Fruit fly (Drosophila melanogaster): ENCODE results near the gene CG17065.

Gene CG17065

dm6 chrX:20235794-20236513, 21.0 kb downstream of the CG17065 start, which contains the start of gene sw (continued):
- TF ChIP-seq maf-S (GFP tag; optimal IDR thresholded peaks at IDR 0.05) (no peak), Med (GFP tag) (peak; percentile 96), CG30020 (tag; optimal IDR thresholded peaks at IDR 0.05) (peak; percentile 72), CG17186 (GFP tag; optimal IDR thresholded peaks at IDR 0.05) (peak; percentile 99), CG11093 (GFP tag; IDR thresholded peaks at IDR 0.05) (peak; percentile 69; the same call in 2 of the 3 replicates), CG7987 (GFP tag; optimal IDR thresholded peaks at IDR 0.05) (no peak), CG2129 (GFP tag; IDR thresholded peaks at IDR 0.05; ENCODE audit: partially characterized antibody) (peak; percentile 75), CG1602 (GFP tag; optimal IDR thresholded peaks at IDR 0.05) (peak; percentile 25), oc (tag; optimal IDR thresholded peaks at IDR 0.05) (no peak), ac (GFP tag; optimal IDR thresholded peaks at IDR 0.05) (no peak), CG14860 (GFP tag; IDR thresholded peaks at IDR 0.05; ENCODE audit: partially characterized antibody) (peak; percentile 90), Hr51 (GFP tag; optimal IDR thresholded peaks at IDR 0.05) (peak; percentile 73 to 80), ftz-f1 (GFP tag; optimal IDR thresholded peaks at IDR 0.05) (no peak), ro (GFP tag; IDR thresholded peaks at IDR 0.05) (no peak), ATbp (GFP tag; optimal IDR thresholded peaks at IDR 0.05) (no peak), Nf-YB (GFP tag; optimal IDR thresholded peaks at IDR 0.05) (no peak), CG11723 (GFP tag; optimal IDR thresholded peaks at IDR 0.05) (peak; percentile 26), slou (GFP tag; optimal IDR thresholded peaks at IDR 0.05) (peak; percentile 10), CG34422 (GFP tag; IDR thresholded peaks at IDR 0.05) (peak; percentile 78; the same call in 1 of the 3 replicates), rib (GFP tag; IDR thresholded peaks at IDR 0.05) (0 out of 2 replicates have a peak, but pooled peaks have one; percentile 18), CG17385 (GFP tag; optimal IDR thresholded peaks at IDR 0.05) (peak; percentile 30), CG12744 (GFP tag; optimal IDR thresholded peaks at IDR 0.05) (no peak), shn (GFP tag; optimal IDR thresholded peaks at IDR 0.05) (peak; percentile 65), CG6765 (GFP tag; optimal IDR thresholded peaks at IDR 0.05) (no peak), slbo (GFP tag; IDR thresholded peaks at IDR 0.05) (peak; percentile 85), CG1792 (GFP tag; optimal IDR thresholded peaks at IDR 0.05) (peak; percentile 48), CG10565 (GFP tag; optimal IDR thresholded peaks at IDR 0.05) (no peak), CG2120 (GFP tag; optimal IDR thresholded peaks at IDR 0.05) (peak; percentile 77), trem (tag; optimal IDR thresholded peaks at IDR 0.05) (peak; percentile 62), CG15479 (GFP tag; optimal IDR thresholded peaks at IDR 0.05) (no peak), Pdp1 (GFP tag; optimal IDR thresholded peaks at IDR 0.05) (peak; percentile 40 to 69), bcd (GFP tag; optimal IDR thresholded peaks at IDR 0.05) (peak; percentile 46), CG18262 (tag; optimal IDR thresholded peaks at IDR 0.05) (peak; percentile 47), CG3838 (GFP tag; optimal IDR thresholded peaks at IDR 0.05) (no peak), YL-1 (GFP tag; optimal IDR thresholded peaks at IDR 0.05) (peak; percentile 62), pan (optimal IDR thresholded peaks at IDR 0.05) (no peak), pan (GFP tag; optimal IDR thresholded peaks at IDR 0.05 in 1 of 2, IDR thresholded peaks at IDR 0.05 in 1 of 2) (peak in 1 of 2 experiments; percentile 31), al (GFP tag; IDR thresholded peaks at IDR 0.05) (peak; percentile 74), chinmo (GFP tag; IDR thresholded peaks at IDR 0.05; ENCODE audit: partially characterized antibody) (peak; percentile 83; the same call in 3 of the 4 replicates), CG4282 (GFP tag; optimal IDR thresholded peaks at IDR 0.05) (no peak), CG17802 (tag; optimal IDR thresholded peaks at IDR 0.05) (peak; percentile 8), tx (GFP tag; optimal IDR thresholded peaks at IDR 0.05) (peak; percentile 67), CG4820 (GFP tag; optimal IDR thresholded peaks at IDR 0.05) (peak; percentile 41), Bdp1 (GFP tag; optimal IDR thresholded peaks at IDR 0.05) (peak; percentile 29), pum (GFP tag; optimal IDR thresholded peaks at IDR 0.05) (peak; percentile 62), pros (GFP tag; optimal IDR thresholded peaks at IDR 0.05) (no peak), HLH3B (GFP tag; IDR thresholded peaks at IDR 0.05) (peak; percentile 22; the same call in 1 of the 2 replicates), CG7372 (GFP tag; IDR thresholded peaks at IDR 0.05) (peak; percentile 75), CG4360 (GFP tag; IDR thresholded peaks at IDR 0.05) (no peak)

All from whole organism, embryonic.